Worm (Caenorhabditis elegans) whole organism, midembryonic: ENCODE measurements around the gene F28H7.2.

Experiments used
- T22C8.4 ChIP-seq: fragments of 200-800 bp; sonication (Bioruptor generic); IDR thresholded peaks from 2 replicates; pipeline ENCODE4 v1.3.6; 2022; ENCODE audit warnings: missing genetic modification characterization, missing compliant biosample characterization
- cog-1 ChIP-seq: sonication (generic microtip); optimal IDR thresholded peaks from 2 replicates; lab custom pipeline; 2016; ENCODE audit warnings: missing genetic modification characterization, missing compliant biosample characterization
- flt-1 ChIP-seq: fragments of 200-800 bp; sonication (Bioruptor generic); IDR thresholded peaks from 2 replicates; pipeline ENCODE4 v1.3.6; 2022; ENCODE audit warnings: missing genetic modification characterization, missing compliant biosample characterization
- klf-2 ChIP-seq: fragments of 200-800 bp; sonication (Bioruptor generic); conservative IDR thresholded peaks from 2 replicates; pipeline ENCODE4 v1.3.6; 2022; ENCODE audit warnings: missing genetic modification reagents, missing genetic modification characterization, missing compliant biosample characterization
- med-1 ChIP-seq: sonication (generic microtip); optimal IDR thresholded peaks from 2 replicates; lab custom pipeline; 2017; ENCODE audit warnings: missing genetic modification characterization, mild to moderate bottlenecking, missing compliant biosample characterization, antibody characterized with exemption, missing genetic modification reagents; ENCODE audit not compliant: insufficient read depth
- ref-1 ChIP-seq: fragments of 200-800 bp; sonication (Bioruptor generic); conservative IDR thresholded peaks from 2 replicates; pipeline ENCODE4 v1.3.6; 2022; ENCODE audit warnings: missing genetic modification reagents, missing genetic modification characterization, missing compliant biosample characterization
- tab-1 ChIP-seq: fragments of 200-800 bp; sonication (Bioruptor generic); IDR thresholded peaks from 2 replicates; pipeline ENCODE4 v1.3.6; 2022; ENCODE audit warnings: missing genetic modification characterization, missing compliant biosample characterization
- ztf-23 ChIP-seq: fragments of 200-800 bp; sonication (Bioruptor generic); IDR thresholded peaks from 2 replicates; pipeline ENCODE4 v1.3.6; 2022; ENCODE audit warnings: missing genetic modification reagents, missing genetic modification characterization, missing compliant biosample characterization
- ztf-29 ChIP-seq: fragments of 200-800 bp; sonication (Bioruptor generic); IDR thresholded peaks from 2 replicates; pipeline ENCODE4 v1.3.6; 2022; ENCODE audit warnings: missing genetic modification reagents, missing genetic modification characterization, missing compliant biosample characterization

The F28H7.2 gene

DNA sequence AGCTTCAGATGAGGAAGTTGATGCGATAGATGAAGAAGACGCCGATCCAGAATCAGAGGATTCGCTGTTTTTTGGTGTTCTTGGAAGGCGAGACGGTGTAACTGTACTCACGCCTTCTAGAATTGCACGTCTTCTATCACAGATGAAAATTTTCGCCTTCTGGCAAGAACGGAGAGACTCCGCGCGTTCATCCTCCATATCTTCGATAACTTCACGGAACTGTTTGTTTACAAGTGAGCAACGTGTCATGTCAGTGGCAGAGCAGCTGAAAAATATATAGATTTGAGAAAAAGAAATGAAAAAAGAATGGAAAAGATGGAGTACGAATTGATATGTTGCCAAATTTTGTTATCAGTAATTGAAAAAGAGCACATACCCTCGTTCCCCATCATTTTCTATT lies 33.1 kb upstream of the F28H7.2 start:
- TF ChIP-seq cog-1 (tag; lab: Kevin White, UChicago), result no peak
- no peak for TF ChIP-seq T22C8.4
- no peak for TF ChIP-seq klf-2 (GFP tag; lab: Robert Waterston, UW)
- TF ChIP-seq med-1, result no peak
- TF ChIP-seq ztf-23 (GFP tag; lab: Robert Waterston, UW), result no peak
- no peak for TF ChIP-seq ref-1 (GFP tag; lab: Robert Waterston, UW)
- no peak for TF ChIP-seq ztf-29
- TF ChIP-seq tab-1, result no peak
- no peak for TF ChIP-seq flt-1

DNA sequence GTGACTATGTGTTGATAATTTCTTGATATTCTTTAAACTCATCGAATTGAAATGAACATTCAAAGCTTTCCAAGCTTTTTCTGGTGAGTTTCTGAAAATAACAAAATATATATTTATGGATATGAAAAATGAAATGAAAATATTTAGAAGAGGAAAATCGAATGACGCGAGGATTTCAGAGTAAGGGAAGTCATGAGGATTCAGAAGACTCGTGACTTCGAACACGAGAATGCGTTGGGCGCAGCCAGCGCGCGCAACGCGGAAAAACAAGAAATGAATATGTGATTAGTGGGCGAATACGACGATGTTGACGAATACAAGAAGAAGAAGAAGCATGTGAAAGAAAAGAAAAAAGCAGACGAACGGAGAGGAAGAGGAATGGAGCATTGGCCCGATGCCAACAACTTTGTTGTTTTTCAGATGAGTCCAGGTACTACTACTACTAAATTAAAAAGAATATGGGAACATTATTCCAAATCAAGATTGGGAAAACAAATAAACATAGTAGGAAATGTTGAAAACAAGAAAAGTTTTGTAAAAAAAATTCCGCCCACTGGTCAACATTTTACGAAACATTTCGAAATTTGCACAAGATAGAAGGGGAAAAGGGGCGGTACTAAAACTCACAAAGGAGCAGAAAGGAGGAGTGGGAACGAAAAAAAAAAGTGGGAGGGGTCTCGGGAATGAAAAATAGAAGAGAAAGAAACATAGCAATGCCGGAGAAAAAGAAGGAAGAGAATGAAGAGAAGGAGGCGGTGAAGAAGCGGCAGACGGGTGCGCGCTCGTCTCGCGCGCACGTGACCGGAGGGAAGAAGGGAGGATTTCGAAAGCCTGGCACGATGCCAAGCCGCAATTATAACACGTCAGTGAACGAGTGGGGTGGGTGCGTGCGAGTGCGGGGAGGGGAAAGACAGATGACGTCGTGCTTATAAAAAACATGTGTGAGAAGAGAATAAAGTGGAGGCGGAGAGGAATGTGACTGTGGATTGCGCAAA lies 32.2 kb upstream of the F28H7.2 start:
- no peak; the same call in 1 of the 2 replicates for TF ChIP-seq ref-1 (GFP tag; lab: Robert Waterston, UW)
- TF ChIP-seq ztf-29, result peak; percentile 30; the same call in 1 of the 2 replicates
- TF ChIP-seq ztf-23 (GFP tag; lab: Robert Waterston, UW), result peak; percentile 80
- peak; percentile 68 for TF ChIP-seq cog-1 (tag; lab: Kevin White, UChicago)
- peak; percentile 48; the same call in 1 of the 2 replicates for TF ChIP-seq klf-2 (GFP tag; lab: Robert Waterston, UW)
- TF ChIP-seq T22C8.4, result no peak
- TF ChIP-seq tab-1, result 0 out of 2 replicates have a peak, but pooled peaks have one; percentile 48
- TF ChIP-seq flt-1, result peak; percentile 83; the same call in 1 of the 2 replicates
- no peak for TF ChIP-seq med-1

DNA sequence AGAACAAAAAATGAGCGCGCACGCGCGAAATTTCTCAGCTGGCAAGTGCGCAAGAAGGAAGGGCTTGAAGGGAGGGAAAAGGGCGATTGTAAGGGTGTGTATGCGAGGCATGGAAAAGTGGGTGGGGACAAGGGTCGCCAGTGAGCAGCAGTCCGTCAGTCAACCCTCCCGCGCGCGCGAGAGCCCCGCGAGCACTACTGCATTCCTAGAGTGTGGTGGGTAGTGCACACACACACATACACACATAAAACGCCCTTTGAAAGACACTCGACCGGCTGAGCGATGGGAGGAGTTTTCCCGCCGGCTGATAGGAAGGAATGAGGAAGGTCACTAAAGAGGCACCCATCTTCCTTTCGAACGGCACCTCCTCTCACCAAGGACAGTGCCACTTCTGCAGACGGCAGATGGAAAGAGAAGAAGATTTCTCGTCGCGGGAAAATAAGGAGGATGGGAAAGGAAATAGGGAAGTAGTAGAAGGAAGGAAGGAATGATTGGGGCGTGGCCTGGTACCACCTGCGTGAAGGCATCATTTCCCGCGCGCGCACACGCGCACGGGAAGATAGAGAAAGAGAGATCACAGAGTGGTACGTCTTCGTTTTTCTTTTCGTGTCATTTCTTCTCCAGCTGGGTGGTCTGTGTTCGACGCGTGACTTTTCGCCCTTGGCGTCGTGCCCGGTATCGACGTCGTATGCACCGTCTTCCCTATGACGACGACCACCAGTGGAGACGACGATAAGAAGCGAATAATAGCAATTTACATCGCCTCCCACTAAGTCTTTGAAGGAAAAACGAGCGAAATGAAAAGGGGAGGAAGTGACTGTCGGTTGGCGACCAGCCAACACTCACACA lies 30.6 kb upstream of the F28H7.2 start:
- TF ChIP-seq T22C8.4 (no peak), flt-1 (peak; percentile 75), tab-1 (peak; percentile 33; the same call in 1 of the 2 replicates), med-1 (no peak), ztf-29 (peak; percentile 67), cog-1 (tag; lab: Kevin White, UChicago) (peak; percentile 58), ref-1 (GFP tag; lab: Robert Waterston, UW) (no peak), klf-2 (GFP tag; lab: Robert Waterston, UW) (0 out of 2 replicates have a peak, but pooled peaks have one; percentile 20)

DNA sequence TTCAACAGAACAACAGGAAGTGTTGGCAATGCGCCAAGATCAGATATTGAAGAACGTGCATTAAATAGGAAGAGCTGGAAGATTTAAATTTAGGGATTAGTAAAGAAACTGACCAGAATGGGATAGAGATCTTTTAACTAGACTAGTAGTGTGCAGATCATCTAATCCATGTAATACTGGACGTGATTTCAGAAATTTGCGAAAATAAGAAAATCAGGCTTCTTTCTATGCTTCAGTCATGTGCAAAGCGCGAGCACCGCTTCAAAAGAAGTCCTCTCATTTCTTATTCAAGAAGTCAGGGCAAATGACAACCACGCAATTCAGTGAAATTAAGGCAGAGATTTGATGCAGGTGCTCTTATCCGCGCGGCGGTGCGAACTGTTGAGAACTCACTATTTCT lies 29.7 kb upstream of the F28H7.2 start:
- TF ChIP-seq ztf-29 (no peak), cog-1 (tag; lab: Kevin White, UChicago) (no peak), flt-1 (no peak), T22C8.4 (no peak), klf-2 (GFP tag; lab: Robert Waterston, UW) (no peak), med-1 (no peak), ztf-23 (GFP tag; lab: Robert Waterston, UW) (no peak), ref-1 (GFP tag; lab: Robert Waterston, UW) (no peak), tab-1 (no peak)

DNA sequence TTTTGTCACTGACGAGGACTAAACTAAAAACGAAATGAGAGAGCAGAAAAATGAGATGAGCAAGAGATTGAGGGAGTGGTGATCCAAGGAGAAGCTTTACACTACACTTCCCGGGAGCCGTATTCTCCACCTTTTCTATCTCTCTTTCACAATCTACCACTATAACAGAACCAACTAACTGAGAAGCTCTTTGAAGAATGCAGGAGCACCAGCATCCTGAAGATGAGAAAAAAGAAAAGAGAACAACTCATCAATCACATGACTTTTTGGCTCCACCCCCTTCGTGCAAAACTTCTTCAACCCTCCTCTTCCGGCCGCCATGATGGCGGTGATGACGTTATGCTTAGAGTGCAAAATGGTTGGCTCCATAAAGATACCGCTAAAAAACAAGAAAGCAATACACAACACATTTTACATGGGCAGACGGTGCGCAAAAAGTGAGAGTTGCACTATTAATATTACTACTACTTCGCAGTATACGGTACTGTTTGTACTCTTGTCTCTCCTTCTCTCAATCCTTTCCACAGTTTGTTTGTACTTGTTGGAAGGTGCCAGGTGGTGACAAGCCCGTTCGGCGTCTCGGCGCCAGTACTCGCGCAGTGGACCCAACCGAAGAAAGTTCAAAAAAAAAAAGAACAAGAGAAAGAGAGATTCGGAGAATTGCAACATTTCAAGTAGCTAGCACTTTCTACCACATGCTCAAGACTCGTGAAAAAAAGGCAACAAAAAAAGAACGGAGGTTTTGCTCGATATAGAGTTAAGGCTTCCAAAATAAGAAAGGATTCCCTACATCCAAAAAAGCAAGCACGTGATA lies 28.5 kb upstream of the F28H7.2 start:
- TF ChIP-seq med-1 (no peak), flt-1 (no peak), klf-2 (GFP tag; lab: Robert Waterston, UW) (no peak), tab-1 (no peak), ref-1 (GFP tag; lab: Robert Waterston, UW) (no peak), T22C8.4 (no peak), ztf-29 (no peak), cog-1 (tag; lab: Kevin White, UChicago) (no peak), ztf-23 (GFP tag; lab: Robert Waterston, UW) (no peak)

DNA sequence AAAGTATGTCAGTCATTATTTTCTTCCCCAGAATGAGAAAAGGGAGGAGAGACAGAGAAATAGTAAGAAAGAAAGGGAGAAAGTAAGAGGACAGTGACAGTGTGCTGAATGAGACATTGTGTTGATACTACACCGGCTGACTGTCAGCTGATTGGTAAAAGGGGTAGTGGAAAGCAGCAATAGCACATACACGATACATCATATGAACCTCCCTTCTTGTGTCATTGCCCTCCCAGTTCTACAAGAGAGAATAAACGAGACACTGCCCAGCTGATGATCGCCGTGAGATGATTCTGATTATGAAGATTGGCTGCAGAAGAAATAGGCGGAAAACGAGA lies 27.9 kb upstream of the F28H7.2 start:
- TF ChIP-seq cog-1 (tag; lab: Kevin White, UChicago) (no peak), tab-1 (no peak), med-1 (no peak), klf-2 (GFP tag; lab: Robert Waterston, UW) (no peak)

DNA sequence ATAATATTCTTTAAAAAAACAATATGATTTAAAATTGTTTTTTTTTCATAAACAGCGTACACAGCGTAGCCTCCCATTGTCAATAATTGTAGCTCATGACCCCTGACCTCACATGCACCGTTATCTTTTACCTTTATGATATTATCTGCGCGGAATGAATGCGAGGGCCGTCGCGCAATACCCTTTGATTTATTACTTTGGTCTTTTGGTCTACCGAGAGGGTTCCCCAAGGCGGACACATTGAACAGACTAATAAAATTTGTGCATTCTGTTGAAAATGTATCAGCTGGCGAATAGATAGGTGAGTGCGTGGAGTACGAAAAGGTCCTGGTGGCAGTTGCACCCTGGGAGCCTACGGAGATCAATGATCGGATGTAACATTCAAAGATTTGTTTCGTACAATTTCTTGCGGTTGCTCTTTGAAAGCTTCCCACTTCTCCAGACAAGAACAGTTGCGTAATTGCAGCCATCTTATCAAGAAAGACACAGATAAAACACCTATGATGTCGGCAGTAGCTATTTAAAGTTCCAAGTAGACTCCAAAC lies 27.3 kb upstream of the F28H7.2 start:
- no peak for TF ChIP-seq ref-1 (GFP tag; lab: Robert Waterston, UW)
- TF ChIP-seq flt-1, result no peak
- TF ChIP-seq cog-1 (tag; lab: Kevin White, UChicago), result no peak
- TF ChIP-seq med-1, result no peak
- TF ChIP-seq T22C8.4, result no peak
- TF ChIP-seq ztf-29, result no peak
- TF ChIP-seq ztf-23 (GFP tag; lab: Robert Waterston, UW), result no peak
- TF ChIP-seq tab-1, result no peak
- no peak for TF ChIP-seq klf-2 (GFP tag; lab: Robert Waterston, UW)

DNA sequence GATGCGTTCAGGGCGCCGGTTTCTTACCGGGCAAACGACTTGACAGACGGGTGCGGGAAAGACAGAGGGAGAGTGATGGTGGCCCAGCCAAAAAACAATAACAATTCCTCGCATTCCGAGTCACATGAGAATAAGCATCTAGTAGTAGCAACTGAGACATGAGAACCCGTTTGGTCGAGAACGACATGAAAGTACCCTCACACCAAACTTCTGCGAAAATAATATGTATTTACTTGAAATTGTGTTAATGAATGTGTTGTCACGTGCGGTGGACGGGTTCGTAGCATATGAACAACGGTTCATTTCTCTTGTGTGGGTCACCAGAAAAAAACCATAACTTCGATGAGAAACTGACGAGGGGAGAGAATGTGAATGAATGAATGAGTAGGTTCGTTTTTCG lies 26.8 kb upstream of the F28H7.2 start:
- TF ChIP-seq ztf-23 (GFP tag; lab: Robert Waterston, UW), result no peak
- TF ChIP-seq cog-1 (tag; lab: Kevin White, UChicago), result no peak

DNA sequence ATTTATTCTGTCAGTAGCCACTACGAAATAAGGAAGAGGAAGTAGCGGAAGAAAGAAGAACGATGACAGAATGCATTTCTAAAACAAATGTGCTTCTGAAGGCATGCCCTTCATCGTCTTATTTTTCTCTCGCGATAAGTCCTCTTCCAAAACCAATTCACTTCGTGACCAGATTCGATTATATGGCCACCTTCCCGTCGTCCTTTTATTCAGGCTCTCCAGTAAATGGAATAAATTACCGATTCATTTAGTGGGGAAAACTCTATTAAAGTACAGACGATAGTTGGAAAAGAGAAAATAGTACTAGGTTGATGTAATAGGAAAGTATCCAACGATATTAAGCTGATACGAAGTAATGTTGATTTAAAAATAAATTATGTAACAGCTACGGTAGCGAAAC lies 26.4 kb upstream of the F28H7.2 start:
- TF ChIP-seq ztf-23 (GFP tag; lab: Robert Waterston, UW) (no peak), med-1 (no peak), ztf-29 (no peak), flt-1 (no peak), tab-1 (no peak), ref-1 (GFP tag; lab: Robert Waterston, UW) (no peak), cog-1 (tag; lab: Kevin White, UChicago) (no peak), klf-2 (GFP tag; lab: Robert Waterston, UW) (no peak), T22C8.4 (no peak)
